Worm (Caenorhabditis elegans): ENCODE data around the gene unc-70.

ce11 chrV:6881038-6881437, at the start of gene unc-70:
- TF ChIP-seq B0310.2 (tag; optimal IDR thresholded peaks at IDR 0.05) (no peak), hmg-4 (GFP tag; optimal IDR thresholded peaks at IDR 0.05) (no peak), flt-1 (GFP tag; IDR thresholded peaks at IDR 0.05) (no peak), ama-1 (optimal IDR thresholded peaks at IDR 0.05) (no peak), ceh-13 (GFP tag; optimal IDR thresholded peaks at IDR 0.05) (no peak), F13C5.2 (tag; optimal IDR thresholded peaks at IDR 0.05) (no peak), sea-1 (GFP tag; conservative IDR thresholded peaks at IDR 0.05) (no peak), hnd-1 (tag; optimal IDR thresholded peaks at IDR 0.05) (no peak), pes-1 (GFP tag; IDR thresholded peaks at IDR 0.05) (no peak)
